Worm (Caenorhabditis elegans): Measurements from ENCODE around the gene B0403.6.

DNA sequence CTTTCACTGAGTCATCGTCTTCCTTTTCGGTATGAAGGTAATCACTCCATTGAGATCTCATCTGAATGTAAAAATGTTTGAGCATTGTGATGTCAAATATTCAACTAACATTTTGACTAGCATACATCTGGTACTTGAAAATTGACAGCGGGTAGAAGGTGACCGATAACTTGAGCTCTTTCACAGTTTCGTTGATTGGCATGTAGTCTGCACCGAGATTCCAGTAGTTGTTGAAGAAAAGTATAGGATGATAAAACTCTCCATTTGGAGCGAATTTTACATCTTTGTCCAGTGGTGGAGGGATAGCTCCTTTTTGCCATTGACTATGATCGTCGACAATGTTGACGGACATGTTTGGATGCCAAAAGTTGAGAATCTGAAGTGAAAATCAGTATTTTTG, 23.9 kb upstream of the B0403.6 start:
- TF ChIP-seq lin-15B (tag; optimal IDR thresholded peaks at IDR 0.05) (no peak), xbp-1 (tag; optimal IDR thresholded peaks at IDR 0.05) (no peak), fkh-10 (GFP tag; optimal IDR thresholded peaks at IDR 0.05) (no peak), unc-86 (tag; optimal IDR thresholded peaks at IDR 0.05) (no peak), snpc-4 (tag; optimal IDR thresholded peaks at IDR 0.05) (no peak), nhr-71 (tag; optimal IDR thresholded peaks at IDR 0.05) (no peak), ceh-8 (GFP tag; optimal IDR thresholded peaks at IDR 0.05) (no peak), nhr-76 (tag; optimal IDR thresholded peaks at IDR 0.05) (no peak), unc-98 (GFP tag; IDR thresholded peaks at IDR 0.05) (no peak), ces-1 (GFP tag; optimal IDR thresholded peaks at IDR 0.05) (no peak), snu-23 (GFP tag; optimal IDR thresholded peaks at IDR 0.05) (no peak), nhr-28 (tag; optimal IDR thresholded peaks at IDR 0.05) (no peak), nhr-12 (tag; optimal IDR thresholded peaks at IDR 0.05) (no peak), skn-1 (tag; optimal IDR thresholded peaks at IDR 0.05) (no peak)

Data from whole organism, L1 larva.